Worm (Caenorhabditis elegans): Measurements from ENCODE around the gene gasr-8.

ce11 chrV:14698005-14698404 lies 9.1 kb downstream of the gasr-8 start:
- no peak for TF ChIP-seq lin-13 (GFP tag; optimal IDR thresholded peaks at IDR 0.05)
- no peak for TF ChIP-seq hlh-17 (GFP tag; optimal IDR thresholded peaks at IDR 0.05; ENCODE audit: borderline replicate concordance)
- TF ChIP-seq nhr-12 (tag; optimal IDR thresholded peaks at IDR 0.05), result no peak
- TF ChIP-seq elt-3 (tag; optimal IDR thresholded peaks at IDR 0.05), result no peak
